Worm (Caenorhabditis elegans) whole organism, L2 larva: ENCODE measurements around the gene F41E7.6.

Experiments
- blmp-1 ChIP-seq: sonication (generic microtip); optimal IDR thresholded peaks from 2 replicates; lab custom pipeline; 2017; ENCODE audit warnings: missing genetic modification characterization, mild to moderate bottlenecking, missing compliant biosample characterization, antibody characterized with exemption, moderate library complexity; ENCODE audit not compliant: insufficient read depth
- elt-3 ChIP-seq: sonication (generic microtip); optimal IDR thresholded peaks from 2 replicates; lab custom pipeline; 2017; ENCODE audit warnings: missing biosample characterization, missing genetic modification characterization
- lin-11 ChIP-seq: fragments of 150-350 bp; sonication (generic microtip); optimal IDR thresholded peaks from 2 replicates; lab custom pipeline; 2014; ENCODE audit warnings: missing biosample characterization, missing genetic modification characterization, inconsistent platforms, mixed read lengths
- lsy-2 ChIP-seq, 2 experiments: fragments of 150-350 bp in 1 of 2; sonication (generic microtip) in 1 of 2; optimal IDR thresholded peaks; 2 replicates each; lab custom pipeline; 2014 to 2017; ENCODE audit warnings: missing biosample characterization in 2 of 2, missing genetic modification characterization in 2 of 2
- nhr-237 ChIP-seq: fragments of 150-350 bp; optimal IDR thresholded peaks from 2 replicates; lab custom pipeline; 2014; ENCODE audit warnings: missing biosample characterization, missing genetic modification characterization
- nhr-25 ChIP-seq: fragments of 150-350 bp; sonication (generic microtip); optimal IDR thresholded peaks from 3 replicates; lab custom pipeline; 2014; ENCODE audit warnings: missing biosample characterization, missing genetic modification characterization
- sma-9 ChIP-seq, 2 experiments: fragments of 150-350 bp in 1 of 2; sonication (generic microtip) in 1 of 2; optimal IDR thresholded peaks; 2 replicates each; lab custom pipeline; 2014 to 2016; ENCODE audit warnings: missing genetic modification characterization in 2 of 2, mild to moderate bottlenecking in 1 of 2, missing biosample characterization in 1 of 2, missing compliant biosample characterization in 1 of 2, missing genetic modification reagents in 1 of 2, moderate library complexity in 1 of 2
- unc-39 ChIP-seq: fragments of 150-350 bp; optimal IDR thresholded peaks from 2 replicates; lab custom pipeline; 2014; ENCODE audit warnings: missing biosample characterization, missing genetic modification characterization
- unc-55 ChIP-seq: fragments of 150-350 bp; sonication (generic microtip); optimal IDR thresholded peaks from 3 replicates; lab custom pipeline; 2014; ENCODE audit warnings: missing biosample characterization, missing genetic modification reagents, missing genetic modification characterization
- ztf-11 ChIP-seq: sonication (generic microtip); optimal IDR thresholded peaks from 2 replicates; lab custom pipeline; 2017; ENCODE audit warnings: missing biosample characterization, missing genetic modification characterization

- TF ChIP-seq ztf-11 (tag; lab: Kevin White, UChicago) (no peak), unc-55 (GFP tag; lab: Kevin White, UChicago) (no peak), lin-11 (no peak), unc-39 (no peak), elt-3 (tag; lab: Kevin White, UChicago) (no peak), lsy-2 (tag; optimal IDR thresholded peaks at IDR 0.05; lab: Kevin White, UChicago) (no peak), nhr-237 (no peak), nhr-25 (tag; lab: Kevin White, UChicago) (peak; percentile 88), blmp-1 (tag; lab: Kevin White, UChicago) (peak; percentile 62), sma-9 (GFP tag; optimal IDR thresholded peaks at IDR 0.05; lab: Kevin White, UChicago) (peak; percentile 49), sma-9 (tag; optimal IDR thresholded peaks at IDR 0.05; lab: Kevin White, UChicago) (no peak)
Observed at ce11 chrX:10301920-10302319, 8.3 kb downstream of the F41E7.6 start.
